Worm (Caenorhabditis elegans) whole organism, early embryonic: ENCODE results near the gene str-101.

Experiments
- ama-1 ChIP-seq: fragments of 150-350 bp; optimal IDR thresholded peaks from 2 replicates; lab custom pipeline; 2014
- ceh-13 ChIP-seq: fragments of 200-800 bp; sonication (Bioruptor generic); optimal IDR thresholded peaks from 2 replicates; lab custom pipeline; 2018; ENCODE audit warnings: mild to moderate bottlenecking, missing genetic modification characterization, missing compliant biosample characterization
- flt-1 ChIP-seq: fragments of 200-800 bp; sonication (Bioruptor generic); IDR thresholded peaks from 2 replicates; pipeline ENCODE4 v1.3.6; 2022; ENCODE audit warnings: missing genetic modification characterization, missing compliant biosample characterization
- scrt-1 ChIP-seq: fragments of 200-800 bp; sonication (Bioruptor generic); IDR thresholded peaks from 2 replicates; pipeline ENCODE4 v1.3.6; 2022; ENCODE audit warnings: missing genetic modification characterization, missing compliant biosample characterization
- sea-1 ChIP-seq: fragments of 200-800 bp; sonication (Bioruptor generic); conservative IDR thresholded peaks from 2 replicates; pipeline ENCODE4 v1.3.6; 2022; ENCODE audit warnings: missing genetic modification characterization, missing compliant biosample characterization
- tbx-11 ChIP-seq: fragments of 200-800 bp; sonication (Bioruptor generic); IDR thresholded peaks from 2 replicates; pipeline ENCODE4 v1.3.6; 2022; ENCODE audit warnings: missing genetic modification characterization, missing compliant biosample characterization

- no peak for TF ChIP-seq ama-1 (lab: Kevin White, UChicago)
- TF ChIP-seq flt-1 (GFP tag; lab: Robert Waterston, UW), result no peak
- TF ChIP-seq ceh-13 (GFP tag; lab: Kevin White, UChicago), result no peak
- TF ChIP-seq scrt-1 (GFP tag; lab: Robert Waterston, UW), result no peak
- TF ChIP-seq tbx-11 (GFP tag; lab: Robert Waterston, UW), result no peak
- TF ChIP-seq sea-1, result no peak
Observed at ce11 chrV:15673707-15674106, 38.1 kb downstream of the str-101 start, which contains the start of gene nhr-51.
